Worm (Caenorhabditis elegans) whole organism, mixed stage, embryonic: ENCODE results near the gene F49E11.2.

Source experiments
- elt-3 ChIP-seq: fragments of 150-350 bp; optimal IDR thresholded peaks from 2 replicates; lab custom pipeline; 2014; ENCODE audit warnings: missing biosample characterization, missing genetic modification characterization
- snpc-4 ChIP-seq: fragments of 150-350 bp; optimal IDR thresholded peaks from 2 replicates; lab custom pipeline; 2014; ENCODE audit warnings: missing biosample characterization, missing genetic modification characterization
- sptf-1 ChIP-seq: sonication (generic microtip); optimal IDR thresholded peaks from 2 replicates; lab custom pipeline; 2017; ENCODE audit warnings: mild to moderate bottlenecking, missing genetic modification characterization, moderate library complexity, missing compliant biosample characterization
- ztf-11 ChIP-seq: fragments of 150-350 bp; optimal IDR thresholded peaks from 2 replicates; lab custom pipeline; 2014; ENCODE audit warnings: missing biosample characterization, missing genetic modification characterization

DNA sequence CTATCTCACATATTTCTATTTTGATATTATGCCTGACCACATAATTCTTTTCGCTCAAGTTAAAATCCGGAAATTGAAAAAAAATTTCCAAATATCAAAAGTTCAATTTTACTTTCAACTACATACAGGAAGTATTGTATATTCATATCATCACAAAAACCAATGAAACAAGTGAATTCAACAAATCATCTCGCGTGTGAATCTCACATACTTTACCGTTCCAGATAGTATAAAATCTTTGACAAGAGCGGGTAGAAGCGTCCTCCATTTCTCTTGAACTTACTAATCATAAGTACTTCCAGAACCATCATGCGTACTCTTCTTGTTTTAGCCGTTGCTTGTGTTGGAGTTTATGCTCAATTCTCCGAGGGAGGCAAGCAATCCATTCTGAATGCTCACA is 32.7 kb upstream of the F49E11.2 start, which contains the start of gene scl-8:
- TF ChIP-seq elt-3 (tag; lab: Kevin White, UChicago) (no peak), ztf-11 (no peak), sptf-1 (tag; lab: Kevin White, UChicago) (no peak), snpc-4 (no peak)
